Worm (Caenorhabditis elegans) whole organism, early embryonic: ENCODE data around the gene mrps-10.

ENCODE experiments used
- B0310.2 ChIP-seq: sonication (generic microtip); optimal IDR thresholded peaks from 2 replicates; lab custom pipeline; 2016; ENCODE audit warnings: mild to moderate bottlenecking, missing genetic modification characterization, missing compliant biosample characterization
- F13C5.2 ChIP-seq: sonication (generic microtip); optimal IDR thresholded peaks from 2 replicates; lab custom pipeline; 2017; ENCODE audit warnings: mild to moderate bottlenecking, missing genetic modification characterization, inconsistent platforms, missing compliant biosample characterization
- aly-1 ChIP-seq: sonication (generic microtip); optimal IDR thresholded peaks from 2 replicates; lab custom pipeline; 2016; ENCODE audit warnings: missing genetic modification characterization, missing compliant biosample characterization
- ama-1 ChIP-seq: fragments of 150-350 bp; optimal IDR thresholded peaks from 2 replicates; lab custom pipeline; 2014
- ceh-13 ChIP-seq: fragments of 200-800 bp; sonication (Bioruptor generic); optimal IDR thresholded peaks from 2 replicates; lab custom pipeline; 2018; ENCODE audit warnings: mild to moderate bottlenecking, missing genetic modification characterization, missing compliant biosample characterization
- ets-7 ChIP-seq: sonication (generic microtip); optimal IDR thresholded peaks from 2 replicates; lab custom pipeline; 2016; ENCODE audit warnings: missing genotype, missing genetic modification characterization, missing compliant biosample characterization
- hmbx-1 ChIP-seq: sonication (generic microtip); optimal IDR thresholded peaks from 2 replicates; lab custom pipeline; 2016; ENCODE audit warnings: mild to moderate bottlenecking, missing genetic modification characterization, missing compliant biosample characterization
- hmg-4 ChIP-seq: fragments of 200-800 bp; sonication (Bioruptor generic); optimal IDR thresholded peaks from 2 replicates; lab custom pipeline; 2018; ENCODE audit warnings: mild to moderate bottlenecking, missing genetic modification characterization, missing compliant biosample characterization
- scrt-1 ChIP-seq: fragments of 200-800 bp; sonication (Bioruptor generic); IDR thresholded peaks from 2 replicates; pipeline ENCODE4 v1.3.6; 2022; ENCODE audit warnings: missing genetic modification characterization, missing compliant biosample characterization
- sea-1 ChIP-seq: fragments of 200-800 bp; sonication (Bioruptor generic); conservative IDR thresholded peaks from 2 replicates; pipeline ENCODE4 v1.3.6; 2022; ENCODE audit warnings: missing genetic modification characterization, missing compliant biosample characterization
- tbx-11 ChIP-seq: fragments of 200-800 bp; sonication (Bioruptor generic); IDR thresholded peaks from 2 replicates; pipeline ENCODE4 v1.3.6; 2022; ENCODE audit warnings: missing genetic modification characterization, missing compliant biosample characterization

DNA sequence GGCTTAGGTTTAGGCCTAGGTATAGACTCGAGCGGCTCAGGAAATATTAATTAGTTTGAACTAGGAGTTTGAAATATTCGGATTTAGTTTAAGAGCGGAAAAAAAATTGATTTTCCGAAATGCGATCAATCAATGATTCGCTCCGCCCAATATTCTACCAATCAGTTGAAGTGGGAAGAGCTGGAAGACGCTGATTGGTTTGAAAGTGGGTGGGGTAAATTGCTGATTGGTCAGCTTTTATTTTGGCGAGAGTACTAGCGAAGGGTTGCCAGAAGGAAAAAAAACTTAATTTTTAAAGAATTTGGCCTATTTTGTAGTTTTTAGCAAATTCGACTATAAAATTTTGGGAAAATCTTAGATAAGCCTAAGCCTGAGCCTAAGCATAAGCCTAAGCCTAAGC is 17.7 kb downstream of the mrps-10 start:
- no peak for TF ChIP-seq ama-1 (lab: Kevin White, UChicago)
- no peak for TF ChIP-seq sea-1 (GFP tag; lab: Robert Waterston, UW)
- no peak for TF ChIP-seq B0310.2
- no peak for TF ChIP-seq hmg-4 (GFP tag; lab: Kevin White, UChicago)
- no peak for TF ChIP-seq hmbx-1 (tag; lab: Kevin White, UChicago)
- TF ChIP-seq scrt-1 (GFP tag; lab: Robert Waterston, UW): no peak
- no peak for TF ChIP-seq F13C5.2 (tag; lab: Kevin White, UChicago)
- TF ChIP-seq tbx-11 (GFP tag; lab: Robert Waterston, UW): no peak
- TF ChIP-seq aly-1 (tag; lab: Kevin White, UChicago): no peak
- no peak for TF ChIP-seq ceh-13
- no peak for TF ChIP-seq ets-7
